Worm (Caenorhabditis elegans): ENCODE data around the gene Y42G9A.2.

Gene Y42G9A.2

ce11 chrIII:6164253-6164971 is 16.4 kb downstream of the Y42G9A.2 start, which contains the start of gene F42A10.9 (continued):
- TF ChIP-seq rpc-1 (optimal IDR thresholded peaks at IDR 0.05) (no peak), rpc-1 (tag; optimal IDR thresholded peaks at IDR 0.05) (no peak), nhr-80 (tag; optimal IDR thresholded peaks at IDR 0.05) (no peak), lin-40 (tag; optimal IDR thresholded peaks at IDR 0.05) (peak; percentile 11), nfyb-1 (GFP tag; IDR thresholded peaks at IDR 0.05) (0 out of 2 replicates have a peak, but pooled peaks have one; percentile 46), lsl-1 (GFP tag; optimal IDR thresholded peaks at IDR 0.05) (no peak), madf-10 (tag; optimal IDR thresholded peaks at IDR 0.05) (no peak), unc-130 (GFP tag; optimal IDR thresholded peaks at IDR 0.05) (no peak), madf-8 (GFP tag; conservative IDR thresholded peaks at IDR 0.05) (no peak), hrde-1 (tag; optimal IDR thresholded peaks at IDR 0.05; ENCODE audit: borderline replicate concordance) (no peak), nhr-120 (GFP tag; IDR thresholded peaks at IDR 0.05) (0 out of 2 replicates have a peak, but pooled peaks have one; percentile 42), B0019.2 (GFP tag; conservative IDR thresholded peaks at IDR 0.05) (no peak), chd-7 (tag; optimal IDR thresholded peaks at IDR 0.05) (no peak), Y53G8AR.9 (GFP tag; conservative IDR thresholded peaks at IDR 0.05) (no peak), ekl-4 (GFP tag; IDR thresholded peaks at IDR 0.05) (peak; percentile 42; the same call in 1 of the 2 replicates), fkh-3 (tag; optimal IDR thresholded peaks at IDR 0.05) (no peak), ztf-18 (tag; optimal IDR thresholded peaks at IDR 0.05) (peak; percentile 20), repo-1 (tag; optimal IDR thresholded peaks at IDR 0.05) (peak; percentile 49), dpff-1 (tag; optimal IDR thresholded peaks at IDR 0.05) (no peak), ceh-27 (GFP tag; optimal IDR thresholded peaks at IDR 0.05) (no peak), nhr-179 (tag; optimal IDR thresholded peaks at IDR 0.05) (no peak), snpc-1.3 (tag; optimal IDR thresholded peaks at IDR 0.05; ENCODE audit: insufficient read depth) (no peak), athp-1 (tag; optimal IDR thresholded peaks at IDR 0.05) (peak; percentile 59), him-1 (tag; optimal IDR thresholded peaks at IDR 0.05) (peak; percentile 5)

ce11 chrIII:6165240-6165639 is 17.3 kb downstream of the Y42G9A.2 start:
- peak; percentile 3 for TF ChIP-seq ztf-26 (tag; optimal IDR thresholded peaks at IDR 0.05)
- TF ChIP-seq chd-7 (tag; optimal IDR thresholded peaks at IDR 0.05) = peak; percentile 7
- peak; percentile 9; the same call in 1 of the 2 replicates for TF ChIP-seq ekl-4 (GFP tag; IDR thresholded peaks at IDR 0.05)
- no peak for TF ChIP-seq ccch-3 (GFP tag; optimal IDR thresholded peaks at IDR 0.05)

ce11 chrIII:6166634-6167033 is 18.6 kb downstream of the Y42G9A.2 start:
- TF ChIP-seq ama-1 (optimal IDR thresholded peaks at IDR 0.05) (no peak), ama-1 (GFP tag; optimal IDR thresholded peaks at IDR 0.05) (no peak), ztf-3 (GFP tag; optimal IDR thresholded peaks at IDR 0.05) (no peak), nfyb-1 (GFP tag; IDR thresholded peaks at IDR 0.05) (peak; percentile 20; the same call in 1 of the 2 replicates), chd-7 (tag; optimal IDR thresholded peaks at IDR 0.05) (no peak), unc-130 (GFP tag; optimal IDR thresholded peaks at IDR 0.05) (no peak), ZK185.1 (tag; optimal IDR thresholded peaks at IDR 0.05; ENCODE audit: poor library complexity, severe bottlenecking) (no peak), aptf-2 (GFP tag; conservative IDR thresholded peaks at IDR 0.05) (no peak), lsy-27 (tag; optimal IDR thresholded peaks at IDR 0.05; ENCODE audit: borderline replicate concordance, insufficient read depth) (no peak)

ce11 chrIII:6168497-6169227 is 20.7 kb downstream of the Y42G9A.2 start, which contains the start of gene efk-1:
efk-1 (minus strand) TSS chrIII:6168547.
- TF ChIP-seq ama-1 (optimal IDR thresholded peaks at IDR 0.05) (peak; percentile 78), ama-1 (GFP tag; optimal IDR thresholded peaks at IDR 0.05) (no peak), ceh-58 (GFP tag; IDR thresholded peaks at IDR 0.05) (no peak), snpc-3.4 (tag; optimal IDR thresholded peaks at IDR 0.05) (no peak), Y95B8A.8 (GFP tag; IDR thresholded peaks at IDR 0.05) (0 out of 2 replicates have a peak, but pooled peaks have one; percentile 23), rpc-1 (optimal IDR thresholded peaks at IDR 0.05) (no peak), rpc-1 (tag; optimal IDR thresholded peaks at IDR 0.05) (no peak), nfyb-1 (GFP tag; IDR thresholded peaks at IDR 0.05) (no peak), hsf-1 (GFP tag; IDR thresholded peaks at IDR 0.05) (no peak), ccch-3 (GFP tag; optimal IDR thresholded peaks at IDR 0.05) (no peak), F52B5.7 (tag; optimal IDR thresholded peaks at IDR 0.05) (no peak), cebp-1 (GFP tag; IDR thresholded peaks at IDR 0.05) (no peak), cebp-1 (tag; optimal IDR thresholded peaks at IDR 0.05) (peak; percentile 44), aptf-3 (GFP tag; IDR thresholded peaks at IDR 0.05) (no peak), efl-1 (GFP tag; optimal IDR thresholded peaks at IDR 0.05) (no peak), unc-130 (GFP tag; optimal IDR thresholded peaks at IDR 0.05) (no peak), tbp1 (GFP tag; optimal IDR thresholded peaks at IDR 0.05) (no peak)

All from whole organism, young adult.